Worm (Caenorhabditis elegans) whole organism, L1 larva: Measurements from ENCODE around the gene ZC250.2.

Experiments used
- C16A3.4 ChIP-seq: fragments of 150-350 bp; optimal IDR thresholded peaks from 2 replicates; lab custom pipeline; 2014; ENCODE audit warnings: missing biosample characterization, missing genetic modification characterization
- ama-1 ChIP-seq: fragments of 150-350 bp; optimal IDR thresholded peaks from 2 replicates; lab custom pipeline; 2014
- ces-1 ChIP-seq: fragments of 150-350 bp; optimal IDR thresholded peaks from 2 replicates; lab custom pipeline; 2014; ENCODE audit warnings: missing biosample characterization, missing genetic modification reagents, missing genetic modification characterization
- egl-27 ChIP-seq, 2 experiments: fragments of 150-350 bp in 1 of 2; sonication (generic microtip); optimal IDR thresholded peaks; 3 replicates each; lab custom pipeline; 2017 to 2018; ENCODE audit warnings: missing biosample characterization in 2 of 2, missing genetic modification characterization in 2 of 2, missing genetic modification reagents in 2 of 2
- ets-5 ChIP-seq: fragments of 200-800 bp; sonication (Bioruptor generic); IDR thresholded peaks from 2 replicates; pipeline ENCODE4 v1.3.6; 2022; ENCODE audit warnings: missing genetic modification characterization, missing compliant biosample characterization
- fkh-4 ChIP-seq: sonication (generic microtip); optimal IDR thresholded peaks from 2 replicates; lab custom pipeline; 2016; ENCODE audit warnings: missing compliant biosample characterization, missing genetic modification characterization, borderline replicate concordance
- fos-1 ChIP-seq: fragments of 150-350 bp; optimal IDR thresholded peaks from 2 replicates; lab custom pipeline; 2014; ENCODE audit warnings: missing biosample characterization, missing genetic modification characterization
- hpl-2 ChIP-seq: fragments of 150-350 bp; optimal IDR thresholded peaks from 2 replicates; lab custom pipeline; 2014; ENCODE audit warnings: missing biosample characterization, missing genetic modification reagents, missing genetic modification characterization
- irx-1 ChIP-seq: sonication (generic microtip); optimal IDR thresholded peaks from 2 replicates; lab custom pipeline; 2016; ENCODE audit warnings: missing genetic modification characterization, missing compliant biosample characterization
- mdl-1 ChIP-seq, 2 experiments: fragments of 150-350 bp; optimal IDR thresholded peaks; 2 replicates each; lab custom pipeline; 2014 to 2017; ENCODE audit warnings: missing biosample characterization in 2 of 2, missing genetic modification characterization in 2 of 2, inconsistent platforms in 1 of 2
- nhr-76 ChIP-seq: sonication (generic microtip); optimal IDR thresholded peaks from 2 replicates; lab custom pipeline; 2017; ENCODE audit warnings: missing biosample characterization, missing genetic modification characterization
- nhr-85 ChIP-seq: sonication (generic microtip); peaks from one replicate; lab custom pipeline; 2016; ENCODE audit warnings: missing genetic modification characterization, inconsistent platforms, missing compliant biosample characterization
- pqm-1 ChIP-seq: sonication (generic microtip); optimal IDR thresholded peaks from 3 replicates; lab custom pipeline; 2017; ENCODE audit warnings: missing biosample characterization, missing genetic modification characterization
- unc-130 ChIP-seq: fragments of 150-350 bp; optimal IDR thresholded peaks from 2 replicates; lab custom pipeline; 2017; ENCODE audit warnings: missing biosample characterization, missing genetic modification characterization, inconsistent platforms

ce11 chrV:5831253-5831652 lies 39.1 kb downstream of the ZC250.2 start:
- TF ChIP-seq fos-1 (tag; lab: Kevin White, UChicago) (no peak), unc-130 (no peak), irx-1 (no peak), C16A3.4 (tag; lab: Kevin White, UChicago) (no peak), ces-1 (GFP tag; lab: Kevin White, UChicago) (no peak), egl-27 (tag; optimal IDR thresholded peaks at IDR 0.05; lab: Kevin White, UChicago) (no peak), ama-1 (no peak), hpl-2 (GFP tag; lab: Kevin White, UChicago) (no peak), nhr-85 (tag; lab: Kevin White, UChicago) (no peak), mdl-1 (tag; optimal IDR thresholded peaks at IDR 0.05; lab: Kevin White, UChicago) (no peak), nhr-76 (tag; lab: Kevin White, UChicago) (no peak), pqm-1 (tag; lab: Kevin White, UChicago) (no peak), ets-5 (no peak), fkh-4 (no peak)
